Worm (Caenorhabditis elegans) whole organism, late embryonic: ENCODE measurements around the gene msh-5.

Experiments
- ceh-14 ChIP-seq: sonication (generic microtip); optimal IDR thresholded peaks from 2 replicates; lab custom pipeline; 2016; ENCODE audit warnings: missing genotype, missing genetic modification characterization, missing compliant biosample characterization
- fkh-10 ChIP-seq: fragments of 150-350 bp; optimal IDR thresholded peaks from 2 replicates; lab custom pipeline; 2014; ENCODE audit warnings: missing biosample characterization, missing genetic modification reagents, missing genetic modification characterization
- sox-4 ChIP-seq: sonication (generic microtip); optimal IDR thresholded peaks from 2 replicates; lab custom pipeline; 2017; ENCODE audit warnings: mild to moderate bottlenecking, missing genetic modification characterization, inconsistent platforms, missing compliant biosample characterization

DNA sequence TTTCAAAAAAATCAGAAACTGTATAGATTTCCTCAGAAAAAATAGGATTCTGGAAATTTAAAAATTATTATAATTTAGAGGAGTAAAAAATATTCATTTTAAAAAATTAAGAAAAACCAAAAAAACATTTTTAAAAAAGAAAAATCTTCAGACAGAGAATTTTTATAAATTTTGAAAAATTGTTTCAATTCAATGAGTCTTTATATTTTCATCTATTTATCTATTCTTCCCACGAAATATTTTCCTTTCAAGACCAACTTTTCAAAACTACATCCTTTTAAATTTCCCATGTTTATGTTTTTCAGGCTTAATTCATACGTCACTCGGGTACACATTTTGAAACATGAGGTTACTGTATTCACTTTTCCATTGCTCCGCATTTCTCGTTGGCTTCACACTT, 15.2 kb downstream of the msh-5 start, which contains the start of gene nas-14:
- TF ChIP-seq ceh-14 (no peak), sox-4 (tag; lab: Kevin White, UChicago) (no peak), fkh-10 (no peak)
